Fruit fly (Drosophila melanogaster) S2 (cell line): ENCODE results near the gene Hacd1.

Experiments
- CG8478 ChIP-seq: fragments of >200 bp; optimal IDR thresholded peaks from 2 replicates; lab custom pipeline; 2018
- CTCF ChIP-seq, 2 experiments: fragments of >200 bp; optimal IDR thresholded peaks; 2 replicates each; lab custom pipeline; 2018

dm6 chr2L:11977721-11978120, 24.3 kb downstream of the Hacd1 start:
- TF ChIP-seq CG8478 (lab: Kevin White, UChicago) (no peak), CTCF (optimal IDR thresholded peaks at IDR 0.05; lab: Kevin White, UChicago) (no peak)
